Fruit fly (Drosophila melanogaster): ENCODE measurements around the gene Flacc.

Gene Flacc

dm6 chrX:18843229-18844033 is 50.0 kb downstream of the Flacc start, which contains the start of gene htk (continued):
- TF ChIP-seq CG11093 (GFP tag; IDR thresholded peaks at IDR 0.05) (0 out of 3 replicates have a peak, but pooled peaks have one; percentile 33), tll (GFP tag; optimal IDR thresholded peaks at IDR 0.05) (no peak), tgo (GFP tag; IDR thresholded peaks at IDR 0.05) (0 out of 3 replicates have a peak, but pooled peaks have one; percentile 26), CG15696 (tag; optimal IDR thresholded peaks at IDR 0.05) (peak; percentile 78), en (GFP tag; optimal IDR thresholded peaks at IDR 0.05) (peak; percentile 54), nerfin-2 (GFP tag; IDR thresholded peaks at IDR 0.05; ENCODE audit: partially characterized antibody) (peak; percentile 70; the same call in 1 of the 2 replicates), br (optimal IDR thresholded peaks at IDR 0.05) (no peak), TFAM (GFP tag; optimal IDR thresholded peaks at IDR 0.05) (no peak), CG5953 (GFP tag; IDR thresholded peaks at IDR 0.05) (peak; percentile 43; the same call in 1 of the 2 replicates), pros (GFP tag; optimal IDR thresholded peaks at IDR 0.05) (no peak), Deaf1 (tag; optimal IDR thresholded peaks at IDR 0.05) (peak; percentile 59), CG10147 (GFP tag; optimal IDR thresholded peaks at IDR 0.05) (peak; percentile 22), bab2 (GFP tag; optimal IDR thresholded peaks at IDR 0.05) (peak; percentile 77), CG3726 (GFP tag; IDR thresholded peaks at IDR 0.05) (no peak), pzg (GFP tag; optimal IDR thresholded peaks at IDR 0.05) (peak; percentile 94), z (GFP tag; IDR thresholded peaks at IDR 0.05) (no peak; the same call in 2 of the 3 replicates), her (GFP tag; optimal IDR thresholded peaks at IDR 0.05) (peak; percentile 77), sob (GFP tag; IDR thresholded peaks at IDR 0.05) (peak; percentile 79), Meics (GFP tag; optimal IDR thresholded peaks at IDR 0.05) (peak; percentile 74), tx (GFP tag; optimal IDR thresholded peaks at IDR 0.05) (peak; percentile 27), bigmax (GFP tag; optimal IDR thresholded peaks at IDR 0.05) (no peak), CG17361 (GFP tag; IDR thresholded peaks at IDR 0.05) (peak; percentile 76), gce (GFP tag; IDR thresholded peaks at IDR 0.05) (peak; percentile 67; the same call in 2 of the 3 replicates), dati (GFP tag; IDR thresholded peaks at IDR 0.05) (no peak), sd (tag; optimal IDR thresholded peaks at IDR 0.05) (peak; percentile 39), Bdp1 (GFP tag; optimal IDR thresholded peaks at IDR 0.05) (peak; percentile 39), NK7.1 (GFP tag; optimal IDR thresholded peaks at IDR 0.05) (peak; percentile 25), GATAe (GFP tag; conservative IDR thresholded peaks at IDR 0.05) (no peak), ro (GFP tag; IDR thresholded peaks at IDR 0.05) (no peak), Adf1 (GFP tag; IDR thresholded peaks at IDR 0.05) (peak; percentile 41; the same call in 1 of the 2 replicates), Awh (GFP tag; IDR thresholded peaks at IDR 0.05) (peak; percentile 51; the same call in 1 of the 2 replicates), Doc2 (GFP tag; IDR thresholded peaks at IDR 0.05) (no peak), ssp (GFP tag; IDR thresholded peaks at IDR 0.05) (peak; percentile 66), CG13296 (GFP tag; optimal IDR thresholded peaks at IDR 0.05) (no peak), CG6854 (GFP tag; optimal IDR thresholded peaks at IDR 0.05) (no peak), CG2889 (GFP tag; IDR thresholded peaks at IDR 0.05) (no peak), CG30403 (GFP tag; optimal IDR thresholded peaks at IDR 0.05) (peak; percentile 75), wor (GFP tag; IDR thresholded peaks at IDR 0.05) (no peak), hb (GFP tag; IDR thresholded peaks at IDR 0.05; ENCODE audit: partially characterized antibody) (peak; percentile 78), Atf3 (GFP tag; optimal IDR thresholded peaks at IDR 0.05) (peak; percentile 45), fd3F (GFP tag; optimal IDR thresholded peaks at IDR 0.05) (peak; percentile 14), CG32772 (GFP tag; IDR thresholded peaks at IDR 0.05) (peak; percentile 39; the same call in 1 of the 2 replicates), CG3163 (GFP tag; optimal IDR thresholded peaks at IDR 0.05) (peak; percentile 66), Neu2 (GFP tag; optimal IDR thresholded peaks at IDR 0.05; ENCODE audit: borderline replicate concordance) (peak; percentile 51), CG9797 (GFP tag; optimal IDR thresholded peaks at IDR 0.05) (peak; percentile 39), odd (GFP tag; optimal IDR thresholded peaks at IDR 0.05) (no peak), dmrt99B (tag; optimal IDR thresholded peaks at IDR 0.05) (peak; percentile 46), CG6791 (GFP tag; IDR thresholded peaks at IDR 0.05; ENCODE audit: partially characterized antibody) (peak; percentile 94), sim (GFP tag; IDR thresholded peaks at IDR 0.05) (no peak)
